Worm (Caenorhabditis elegans) whole organism, L1 larva: ENCODE measurements around the gene srv-34.

Source experiments
- aha-1 ChIP-seq: fragments of 150-350 bp; optimal IDR thresholded peaks from 2 replicates; lab custom pipeline; 2014; ENCODE audit warnings: missing biosample characterization, missing genetic modification characterization
- ama-1 ChIP-seq: fragments of 150-350 bp; optimal IDR thresholded peaks from 2 replicates; lab custom pipeline; 2014
- ces-1 ChIP-seq: fragments of 150-350 bp; optimal IDR thresholded peaks from 2 replicates; lab custom pipeline; 2014; ENCODE audit warnings: missing biosample characterization, missing genetic modification reagents, missing genetic modification characterization
- dpl-1 ChIP-seq, 3 experiments: fragments of 150-350 bp in 2 of 3; sonication (generic microtip) in 1 of 3; optimal IDR thresholded peaks; 2 replicates each; lab custom pipeline; 2014 to 2017; ENCODE audit warnings: missing biosample characterization in 3 of 3, missing genetic modification characterization in 3 of 3, missing genetic modification reagents in 3 of 3
- egl-13 ChIP-seq: sonication (generic microtip); optimal IDR thresholded peaks from 2 replicates; lab custom pipeline; 2016; ENCODE audit warnings: missing genotype, missing genetic modification reagents, missing genetic modification characterization, missing compliant biosample characterization
- hlh-17 ChIP-seq: fragments of 200-800 bp; sonication (Bioruptor generic); optimal IDR thresholded peaks from 2 replicates; lab custom pipeline; 2018; ENCODE audit warnings: missing genetic modification characterization, mild to moderate bottlenecking, missing compliant biosample characterization, moderate library complexity, borderline replicate concordance
- mdl-1 ChIP-seq, 2 experiments: fragments of 150-350 bp; optimal IDR thresholded peaks; 2 replicates each; lab custom pipeline; 2014 to 2017; ENCODE audit warnings: missing biosample characterization in 2 of 2, missing genetic modification characterization in 2 of 2, inconsistent platforms in 1 of 2
- nhr-20 ChIP-seq: sonication (generic microtip); optimal IDR thresholded peaks from 2 replicates; lab custom pipeline; 2016; ENCODE audit warnings: mild to moderate bottlenecking, missing genetic modification characterization, missing compliant biosample characterization
- nhr-76 ChIP-seq: sonication (generic microtip); optimal IDR thresholded peaks from 2 replicates; lab custom pipeline; 2017; ENCODE audit warnings: missing biosample characterization, missing genetic modification characterization
- skn-1 ChIP-seq: fragments of 150-350 bp; optimal IDR thresholded peaks from 2 replicates; lab custom pipeline; 2014; ENCODE audit warnings: missing biosample characterization, missing genetic modification characterization
- snpc-4 ChIP-seq: fragments of 150-350 bp; optimal IDR thresholded peaks from 2 replicates; lab custom pipeline; 2014; ENCODE audit warnings: missing biosample characterization, missing genetic modification characterization
- snu-23 ChIP-seq: sonication (generic microtip); optimal IDR thresholded peaks from 2 replicates; lab custom pipeline; 2016; ENCODE audit warnings: missing genetic modification characterization, missing compliant biosample characterization
- unc-62 ChIP-seq: fragments of 150-350 bp; optimal IDR thresholded peaks from 2 replicates; lab custom pipeline; 2014; ENCODE audit warnings: missing biosample characterization, missing genetic modification reagents, missing genetic modification characterization
- ztf-11 ChIP-seq, 2 experiments: sonication (generic microtip); optimal IDR thresholded peaks; 2 replicates each; lab custom pipeline; 2016 to 2017; ENCODE audit warnings: missing genetic modification characterization in 2 of 2, missing biosample characterization in 1 of 2, missing compliant biosample characterization in 1 of 2

ce11 chrV:16395739-16396138 is 21.2 kb upstream of the srv-34 start, which contains the start of gene F13A7.12:
- no peak for TF ChIP-seq ces-1 (GFP tag; lab: Kevin White, UChicago)
- TF ChIP-seq egl-13 (tag; lab: Kevin White, UChicago): no peak
- TF ChIP-seq snpc-4 (tag; lab: Kevin White, UChicago): no peak
- TF ChIP-seq snu-23 (GFP tag; lab: Kevin White, UChicago): no peak
- TF ChIP-seq dpl-1 (GFP tag; optimal IDR thresholded peaks at IDR 0.05; lab: Kevin White, UChicago): no peak
- TF ChIP-seq skn-1: no peak
- no peak for TF ChIP-seq nhr-20 (tag; lab: Kevin White, UChicago)
- TF ChIP-seq ztf-11 (tag; optimal IDR thresholded peaks at IDR 0.05; lab: Kevin White, UChicago): no peak
- no peak for TF ChIP-seq ama-1 (lab: Kevin White, UChicago)
- TF ChIP-seq nhr-76 (tag; lab: Kevin White, UChicago): no peak
- TF ChIP-seq hlh-17 (GFP tag; lab: Kevin White, UChicago): no peak
- no peak for TF ChIP-seq unc-62 (GFP tag; lab: Kevin White, UChicago)
- no peak for TF ChIP-seq mdl-1 (tag; optimal IDR thresholded peaks at IDR 0.05; lab: Kevin White, UChicago)
- TF ChIP-seq aha-1: no peak
